Fruit fly (Drosophila melanogaster) whole organism, prepupa: ENCODE results near the gene CG15269.

Experiments used
- Blimp-1 ChIP-seq: fragments of 200-800 bp; sonication (Bioruptor generic); optimal IDR thresholded peaks from 3 replicates; lab custom pipeline; 2017; ENCODE audit warnings: missing biosample characterization, missing genetic modification characterization, mild to moderate bottlenecking, moderate library complexity, missing genetic modification reagents
- CG10631 ChIP-seq: fragments of 200-800 bp; sonication (Bioruptor generic); optimal IDR thresholded peaks from 2 replicates; lab custom pipeline; 2016; ENCODE audit warnings: missing biosample characterization, missing genetic modification characterization
- CG11294 ChIP-seq: fragments of 200-800 bp; sonication (Bioruptor generic); IDR thresholded peaks from 2 replicates; pipeline ENCODE4 v1.3.6; 2022; ENCODE audit warnings: missing biosample characterization, missing genetic modification characterization
- CG11762 ChIP-seq: fragments of 200-800 bp; sonication (Bioruptor generic); optimal IDR thresholded peaks from 3 replicates; lab custom pipeline; 2016; ENCODE audit warnings: missing biosample characterization, missing genetic modification characterization; ENCODE audit not compliant: insufficient read depth
- CG11902 ChIP-seq: fragments of 200-800 bp; sonication (Bioruptor generic); optimal IDR thresholded peaks from 3 replicates; lab custom pipeline; 2016; ENCODE audit warnings: missing biosample characterization, missing genetic modification characterization
- CG15336 ChIP-seq: fragments of 200-800 bp; sonication (Bioruptor generic); IDR thresholded peaks from 2 replicates; pipeline ENCODE4 v1.3.6; 2022; ENCODE audit warnings: missing biosample characterization, missing genetic modification characterization
- CG16779 ChIP-seq: fragments of 200-800 bp; sonication (Bioruptor generic); optimal IDR thresholded peaks from 3 replicates; lab custom pipeline; 2017; ENCODE audit warnings: missing biosample characterization, mild to moderate bottlenecking, missing genetic modification characterization
- CG31627 ChIP-seq: fragments of 200-800 bp; sonication (Bioruptor generic); optimal IDR thresholded peaks from 3 replicates; lab custom pipeline; 2016; ENCODE audit warnings: missing biosample characterization, missing genetic modification characterization
- CG32006 ChIP-seq: fragments of 200-800 bp; sonication (Bioruptor generic); optimal IDR thresholded peaks from 3 replicates; lab custom pipeline; 2017; ENCODE audit warnings: missing biosample characterization, mild to moderate bottlenecking, missing genetic modification characterization
- CG34406 ChIP-seq: fragments of 200-800 bp; sonication (Bioruptor generic); optimal IDR thresholded peaks from 3 replicates; lab custom pipeline; 2016; ENCODE audit warnings: missing biosample characterization, missing genetic modification characterization
- CG3919 ChIP-seq: fragments of 200-800 bp; sonication (Bioruptor generic); optimal IDR thresholded peaks from 3 replicates; lab custom pipeline; 2016; ENCODE audit warnings: missing biosample characterization, missing genetic modification characterization
- CG6276 ChIP-seq: fragments of 200-800 bp; sonication (Bioruptor generic); optimal IDR thresholded peaks from 2 replicates; lab custom pipeline; 2017; ENCODE audit warnings: missing biosample characterization, mild to moderate bottlenecking, missing genetic modification characterization
- CG6792 ChIP-seq: fragments of 200-800 bp; sonication (Bioruptor generic); optimal IDR thresholded peaks from 3 replicates; lab custom pipeline; 2016; ENCODE audit warnings: missing biosample characterization, missing genetic modification characterization
- CG6808 ChIP-seq: fragments of 200-800 bp; sonication (Bioruptor generic); optimal IDR thresholded peaks from 3 replicates; lab custom pipeline; 2017; ENCODE audit warnings: missing biosample characterization, missing genetic modification characterization, mild to moderate bottlenecking, moderate library complexity, missing genetic modification reagents
- CG6854 ChIP-seq: fragments of 200-800 bp; sonication (Bioruptor generic); optimal IDR thresholded peaks from 2 replicates; lab custom pipeline; 2017; ENCODE audit warnings: missing biosample characterization, mild to moderate bottlenecking, missing genetic modification characterization
- CG8119 ChIP-seq: fragments of 200-800 bp; sonication (Bioruptor generic); IDR thresholded peaks from 3 replicates; pipeline ENCODE4 v1.3.6; 2022; ENCODE audit warnings: missing biosample characterization, missing genetic modification characterization
- CG8319 ChIP-seq: fragments of 200-800 bp; sonication (Bioruptor generic); optimal IDR thresholded peaks from 3 replicates; lab custom pipeline; 2016; ENCODE audit warnings: missing biosample characterization, missing genetic modification characterization
- CG8632 ChIP-seq: fragments of 200-800 bp; sonication (Bioruptor generic); optimal IDR thresholded peaks from 3 replicates; lab custom pipeline; 2016; ENCODE audit warnings: missing biosample characterization, missing genetic modification characterization
- CG9139 ChIP-seq: fragments of 200-800 bp; sonication (Bioruptor generic); optimal IDR thresholded peaks from 3 replicates; lab custom pipeline; 2017; ENCODE audit warnings: missing biosample characterization, mild to moderate bottlenecking, missing genetic modification characterization
- Eip78C ChIP-seq: fragments of 200-800 bp; sonication (Bioruptor generic); peaks from one replicate; lab custom pipeline; 2016; ENCODE audit warnings: missing biosample characterization, missing genetic modification characterization
- Eip93F ChIP-seq: fragments of 200-800 bp; sonication (Bioruptor generic); optimal IDR thresholded peaks from 2 replicates; lab custom pipeline; 2016; ENCODE audit warnings: missing biosample characterization, mild to moderate bottlenecking, missing genetic modification characterization
- Ets21C ChIP-seq: fragments of 200-800 bp; sonication (Bioruptor generic); optimal IDR thresholded peaks from 3 replicates; lab custom pipeline; 2016; ENCODE audit warnings: missing biosample characterization, missing genetic modification characterization
- Ets96B ChIP-seq: fragments of 200-800 bp; optimal IDR thresholded peaks from 2 replicates; lab custom pipeline; 2019; ENCODE audit warnings: missing biosample characterization, mild to moderate bottlenecking, missing genetic modification characterization, moderate library complexity
- Gug ChIP-seq: fragments of 200-800 bp; sonication (Bioruptor generic); IDR thresholded peaks from 2 replicates; pipeline ENCODE4 v1.3.6; 2022; ENCODE audit warnings: missing biosample characterization, missing genetic modification characterization
- Hr38 ChIP-seq: sonication (Bioruptor generic); optimal IDR thresholded peaks from 2 replicates; lab custom pipeline; 2016; ENCODE audit warnings: missing biosample characterization, missing genetic modification characterization
- Lpt ChIP-seq: fragments of 200-800 bp; sonication (Bioruptor generic); optimal IDR thresholded peaks from 3 replicates; lab custom pipeline; 2016; ENCODE audit warnings: missing biosample characterization, missing genetic modification characterization
- Met ChIP-seq: fragments of 200-800 bp; sonication (Bioruptor generic); optimal IDR thresholded peaks from 3 replicates; lab custom pipeline; 2016; ENCODE audit warnings: missing biosample characterization, missing genetic modification characterization
- OdsH ChIP-seq: fragments of 200-800 bp; sonication (Bioruptor generic); optimal IDR thresholded peaks from 3 replicates; lab custom pipeline; 2016; ENCODE audit warnings: missing biosample characterization, missing genetic modification characterization
- Smox ChIP-seq: fragments of 200-800 bp; sonication (Bioruptor generic); optimal IDR thresholded peaks from 3 replicates; lab custom pipeline; 2016; ENCODE audit warnings: missing biosample characterization, missing genetic modification characterization
- Sox102F ChIP-seq: fragments of 200-800 bp; sonication (Bioruptor generic); optimal IDR thresholded peaks from 2 replicates; lab custom pipeline; 2016; ENCODE audit warnings: missing biosample characterization, mild to moderate bottlenecking, missing genetic modification characterization
- Sox14 ChIP-seq: fragments of 200-800 bp; sonication (Bioruptor generic); optimal IDR thresholded peaks from 3 replicates; lab custom pipeline; 2016; ENCODE audit warnings: missing biosample characterization, missing genetic modification characterization
- Sox15 ChIP-seq: fragments of 200-800 bp; sonication (Bioruptor generic); optimal IDR thresholded peaks from 3 replicates; lab custom pipeline; 2016; ENCODE audit warnings: missing biosample characterization, missing genetic modification characterization
- acj6 ChIP-seq: fragments of 200-800 bp; sonication (Bioruptor generic); optimal IDR thresholded peaks from 3 replicates; lab custom pipeline; 2016; ENCODE audit warnings: missing biosample characterization, missing genetic modification characterization
- cyc ChIP-seq: fragments of 200-800 bp; sonication (Bioruptor generic); optimal IDR thresholded peaks from 3 replicates; lab custom pipeline; 2016; ENCODE audit warnings: missing biosample characterization, missing genetic modification characterization
- dac ChIP-seq: fragments of 200-800 bp; sonication (Bioruptor generic); optimal IDR thresholded peaks from 2 replicates; lab custom pipeline; 2017; ENCODE audit warnings: missing biosample characterization, mild to moderate bottlenecking, missing genetic modification characterization
- eg ChIP-seq: fragments of 200-800 bp; sonication (Bioruptor generic); IDR thresholded peaks from 3 replicates; pipeline ENCODE4 v1.3.6; 2022; ENCODE audit warnings: missing biosample characterization, missing genetic modification characterization
- fd59A ChIP-seq: fragments of 200-800 bp; sonication (Bioruptor generic); optimal IDR thresholded peaks from 2 replicates; lab custom pipeline; 2017; ENCODE audit warnings: missing biosample characterization, mild to moderate bottlenecking, missing genetic modification characterization, missing genetic modification reagents
- fd85E ChIP-seq: fragments of 200-800 bp; sonication (Bioruptor generic); optimal IDR thresholded peaks from 3 replicates; lab custom pipeline; 2016; ENCODE audit warnings: missing biosample characterization, missing genetic modification characterization
- fkh ChIP-seq: fragments of 200-800 bp; sonication (Bioruptor generic); optimal IDR thresholded peaks from 3 replicates; lab custom pipeline; 2017; ENCODE audit warnings: missing biosample characterization, mild to moderate bottlenecking, missing genetic modification characterization, moderate library complexity
- pdm3 ChIP-seq: fragments of 200-800 bp; sonication (Bioruptor generic); optimal IDR thresholded peaks from 3 replicates; lab custom pipeline; 2016; ENCODE audit warnings: missing biosample characterization, missing genetic modification characterization
- salr ChIP-seq, 2 experiments: fragments of 200-800 bp; sonication (Bioruptor generic); optimal IDR thresholded peaks; 3 replicates each; lab custom pipeline; 2016 to 2018; ENCODE audit warnings: missing biosample characterization in 2 of 2, missing genetic modification characterization in 2 of 2, mild to moderate bottlenecking in 1 of 2
- spab ChIP-seq: fragments of 200-800 bp; sonication (Bioruptor generic); optimal IDR thresholded peaks from 2 replicates; lab custom pipeline; 2017; ENCODE audit warnings: missing biosample characterization, mild to moderate bottlenecking, missing genetic modification characterization, missing genetic modification reagents
- svp ChIP-seq: fragments of 200-800 bp; sonication (Bioruptor generic); peaks from one replicate; lab custom pipeline; 2016; ENCODE audit warnings: missing biosample characterization, missing genetic modification characterization
- topi ChIP-seq: fragments of 200-800 bp; sonication (Bioruptor generic); optimal IDR thresholded peaks from 3 replicates; lab custom pipeline; 2016; ENCODE audit warnings: missing biosample characterization, missing genetic modification characterization
- vri ChIP-seq: fragments of 200-800 bp; sonication (Bioruptor generic); optimal IDR thresholded peaks from 3 replicates; lab custom pipeline; 2016; ENCODE audit warnings: missing biosample characterization, mild to moderate bottlenecking, missing genetic modification characterization

The CG15269 gene

dm6 chr2L:15106100-15106499, 3.1 kb upstream of the CG15269 start:
- TF ChIP-seq Met (no peak), Blimp-1 (GFP tag; lab: Kevin White, UChicago) (no peak), fd59A (GFP tag; lab: Kevin White, UChicago) (no peak), Eip78C (no peak), CG34406 (GFP tag; lab: Kevin White, UChicago) (no peak), Sox102F (GFP tag; lab: Kevin White, UChicago) (no peak), Eip93F (GFP tag; lab: Kevin White, UChicago) (no peak), svp (GFP tag; lab: Kevin White, UChicago) (peak; percentile 52)
- TF ChIP-seq, all 60 proteins: peak for 1

dm6 chr2L:15107238-15107637, 2.0 kb upstream of the CG15269 start:
- no peak for TF ChIP-seq CG6792 (GFP tag; lab: Kevin White, UChicago)
- TF ChIP-seq CG6276 = no peak
- TF ChIP-seq spab = no peak
- no peak for TF ChIP-seq CG11762 (GFP tag; lab: Kevin White, UChicago)
- no peak for TF ChIP-seq CG15336 (GFP tag; lab: Robert Waterston, UW)
- no peak for TF ChIP-seq CG8119 (GFP tag; lab: Robert Waterston, UW)
- no peak for TF ChIP-seq Sox14 (GFP tag; lab: Kevin White, UChicago)
- TF ChIP-seq fd85E (GFP tag; lab: Kevin White, UChicago) = no peak
- no peak for TF ChIP-seq CG11294 (GFP tag; lab: Robert Waterston, UW)
- TF ChIP-seq svp (GFP tag; lab: Kevin White, UChicago) = no peak
- no peak for TF ChIP-seq OdsH (GFP tag; lab: Kevin White, UChicago)
- no peak for TF ChIP-seq Sox102F (GFP tag; lab: Kevin White, UChicago)
- no peak for TF ChIP-seq CG6808 (GFP tag; lab: Kevin White, UChicago)
- TF ChIP-seq Lpt = no peak
- TF ChIP-seq eg (GFP tag; lab: Robert Waterston, UW) = no peak
- TF ChIP-seq CG9139 (GFP tag; lab: Kevin White, UChicago) = no peak
- no peak for TF ChIP-seq pdm3 (GFP tag; lab: Kevin White, UChicago)
- no peak for TF ChIP-seq fkh
- no peak for TF ChIP-seq salr (GFP tag; optimal IDR thresholded peaks at IDR 0.05; lab: Kevin White, UChicago)

- no peak for TF ChIP-seq CG31627 (GFP tag; lab: Kevin White, UChicago)
- no peak for TF ChIP-seq Ets96B (tag; lab: Kevin White, UChicago)
- TF ChIP-seq Smox (GFP tag; lab: Kevin White, UChicago) = no peak
- TF ChIP-seq CG8319 = no peak
- TF ChIP-seq Hr38 (GFP tag; lab: Kevin White, UChicago) = no peak
- TF ChIP-seq CG10631 = no peak
- no peak for TF ChIP-seq fd59A (GFP tag; lab: Kevin White, UChicago)
- no peak for TF ChIP-seq Sox15 (GFP tag; lab: Kevin White, UChicago)
- TF ChIP-seq CG16779 (tag; lab: Kevin White, UChicago) = no peak
- no peak for TF ChIP-seq CG11294 (GFP tag; lab: Robert Waterston, UW)
- TF ChIP-seq Ets21C (GFP tag; lab: Kevin White, UChicago) = no peak
- TF ChIP-seq CG15336 (GFP tag; lab: Robert Waterston, UW) = no peak
- TF ChIP-seq CG32006 (GFP tag; lab: Kevin White, UChicago) = no peak
- TF ChIP-seq CG8119 (GFP tag; lab: Robert Waterston, UW) = no peak
- TF ChIP-seq topi (GFP tag; lab: Kevin White, UChicago) = no peak
- TF ChIP-seq, all 60 proteins: peak for 0
Measured at dm6 chr2L:15111276-15111675, 2.1 kb downstream of the CG15269 start.

dm6 chr2L:15113234-15113916, 4.2 kb downstream of the CG15269 start, which contains the start of gene stc:
Gene stc (plus strand): TSS chr2L:15113480.
- TF ChIP-seq spab (no peak), Eip78C (peak; percentile 80), dac (GFP tag; lab: Kevin White, UChicago) (no peak), fd85E (GFP tag; lab: Kevin White, UChicago) (no peak), CG6808 (GFP tag; lab: Kevin White, UChicago) (no peak), CG6276 (no peak), CG11294 (GFP tag; lab: Robert Waterston, UW) (no peak), CG8632 (GFP tag; lab: Kevin White, UChicago) (no peak), salr (GFP tag; optimal IDR thresholded peaks at IDR 0.05; lab: Kevin White, UChicago) (no peak), vri (no peak), CG11902 (no peak), Ets21C (GFP tag; lab: Kevin White, UChicago) (peak; percentile 21), CG6854 (no peak), OdsH (GFP tag; lab: Kevin White, UChicago) (no peak), Sox15 (GFP tag; lab: Kevin White, UChicago) (no peak), cyc (peak; percentile 26), acj6 (GFP tag; lab: Kevin White, UChicago) (no peak), CG10631 (no peak), Gug (GFP tag; lab: Robert Waterston, UW) (no peak), CG3919 (peak; percentile 5)
